Worm (Caenorhabditis elegans): ENCODE measurements around the gene nlp-19.

DNA sequence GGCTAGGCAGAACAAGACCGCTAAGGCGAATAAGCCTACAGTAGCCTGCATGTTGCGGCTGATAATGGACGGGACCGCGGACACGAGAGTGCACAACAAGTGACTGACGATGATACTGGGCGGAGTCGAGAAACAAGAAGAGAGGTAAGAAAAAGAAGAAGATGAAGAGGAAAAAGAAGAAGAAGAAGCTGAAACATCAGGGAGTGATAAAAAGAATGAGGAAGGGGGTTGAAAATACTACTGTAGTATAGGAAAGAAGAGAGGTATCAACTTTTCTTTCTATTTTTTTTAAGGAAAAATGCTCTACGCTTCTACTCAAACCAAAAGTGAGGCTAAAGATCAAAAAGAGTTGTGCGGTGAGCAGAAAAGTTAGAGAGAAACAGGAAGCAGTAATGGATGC lies 9.7 kb upstream of the nlp-19 start, which contains the start of gene T21B6.3:
- TF ChIP-seq fkh-10 (GFP tag; optimal IDR thresholded peaks at IDR 0.05): no peak
- TF ChIP-seq unc-62 (GFP tag; optimal IDR thresholded peaks at IDR 0.05): no peak

All from whole organism, L1 larva.